Worm (Caenorhabditis elegans) whole organism, L3 larva: Measurements from ENCODE around the gene C54E4.12.

ENCODE experiments used
- R02D3.7 ChIP-seq: fragments of 150-350 bp; optimal IDR thresholded peaks from 2 replicates; lab custom pipeline; 2014; ENCODE audit warnings: missing biosample characterization, missing genetic modification characterization
- elt-2 ChIP-seq: sonication (generic microtip); optimal IDR thresholded peaks from 2 replicates; lab custom pipeline; 2016; ENCODE audit warnings: missing genetic modification reagents, mild to moderate bottlenecking, missing genetic modification characterization, missing compliant biosample characterization
- nhr-11 ChIP-seq: fragments of 150-350 bp; optimal IDR thresholded peaks from 2 replicates; lab custom pipeline; 2014; ENCODE audit warnings: missing biosample characterization, missing genetic modification characterization
- nhr-237 ChIP-seq: fragments of 150-350 bp; optimal IDR thresholded peaks from 2 replicates; lab custom pipeline; 2014; ENCODE audit warnings: missing biosample characterization, missing genetic modification characterization
- sea-2 ChIP-seq: fragments of 150-350 bp; sonication (generic microtip); optimal IDR thresholded peaks from 4 replicates; lab custom pipeline; 2014; ENCODE audit warnings: missing biosample characterization, missing genetic modification reagents, missing genetic modification characterization
- ztf-4 ChIP-seq: fragments of 150-350 bp; optimal IDR thresholded peaks from 2 replicates; lab custom pipeline; 2014; ENCODE audit warnings: missing biosample characterization, missing genetic modification characterization

DNA sequence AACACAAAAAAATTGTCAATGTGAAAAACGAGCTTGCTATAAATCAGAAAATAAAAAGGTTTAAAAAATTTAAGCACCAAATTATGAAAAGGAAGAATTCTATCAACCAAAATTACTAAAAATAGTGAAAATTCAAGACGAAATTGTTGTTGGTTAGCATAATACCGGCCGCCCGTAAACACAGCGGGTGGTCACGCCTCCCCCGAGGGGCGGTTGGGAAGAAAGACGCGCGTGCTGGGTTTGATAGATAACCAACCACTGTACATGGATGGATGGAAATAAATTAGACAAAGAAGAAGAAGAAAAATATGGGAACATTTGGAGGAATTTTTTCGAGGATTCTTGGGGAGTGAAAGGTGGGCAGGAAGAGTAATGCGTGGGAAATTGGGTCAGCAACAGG is 1.9 kb upstream of the C54E4.12 start:
- TF ChIP-seq R02D3.7 (no peak), nhr-11 (tag; lab: Kevin White, UChicago) (no peak), nhr-237 (tag; lab: Kevin White, UChicago) (no peak), sea-2 (no peak), ztf-4 (tag; lab: Kevin White, UChicago) (no peak), elt-2 (tag; lab: Kevin White, UChicago) (no peak)
